Fruit fly (Drosophila melanogaster) whole organism, embryonic: Measurements from ENCODE around the gene CG14273.
A peak's percentile ranks its signal among the peaks of the same experiment; 100 is the strongest.

Experiments used
- Aef1 ChIP-seq: fragments of 200-800 bp; sonication (Bioruptor generic); IDR thresholded peaks from 3 replicates; pipeline ENCODE4 v1.3.6; 2022; ENCODE audit warnings: missing biosample characterization, missing genetic modification characterization
- B-H2 ChIP-seq: fragments of 200-800 bp; sonication (Bioruptor generic); optimal IDR thresholded peaks from 2 replicates; lab custom pipeline; 2018; ENCODE audit warnings: missing biosample characterization, mild to moderate bottlenecking, missing genetic modification characterization
- CG1024 ChIP-seq: fragments of 200-800 bp; sonication (Bioruptor generic); IDR thresholded peaks from 2 replicates; pipeline ENCODE4 v1.3.6; 2022; ENCODE audit warnings: missing biosample characterization, missing genetic modification characterization
- CG10431 ChIP-seq: fragments of 200-800 bp; sonication (Bioruptor generic); optimal IDR thresholded peaks from 3 replicates; lab custom pipeline; 2018; ENCODE audit warnings: missing biosample characterization, mild to moderate bottlenecking, missing genetic modification characterization
- CG10462 ChIP-seq: fragments of 200-800 bp; sonication (Bioruptor generic); optimal IDR thresholded peaks from 2 replicates; lab custom pipeline; 2016; ENCODE audit warnings: missing biosample characterization, missing genetic modification characterization
- CG10654 ChIP-seq: fragments of 200-800 bp; sonication (Bioruptor generic); optimal IDR thresholded peaks from 2 replicates; lab custom pipeline; 2016; ENCODE audit warnings: missing biosample characterization, missing genetic modification characterization
- CG11560 ChIP-seq: fragments of 200-800 bp; sonication (Bioruptor generic); IDR thresholded peaks from 3 replicates; pipeline ENCODE4 v1.3.6; 2022; ENCODE audit warnings: missing biosample characterization, missing genetic modification characterization
- CG12155 ChIP-seq: fragments of 200-800 bp; sonication (Bioruptor generic); optimal IDR thresholded peaks from 3 replicates; lab custom pipeline; 2016; ENCODE audit warnings: missing biosample characterization, missing genetic modification characterization
- CG12236 ChIP-seq: fragments of 200-800 bp; sonication (Bioruptor generic); optimal IDR thresholded peaks from 2 replicates; lab custom pipeline; 2016; ENCODE audit warnings: missing biosample characterization, missing genetic modification characterization
- CG1233 ChIP-seq: fragments of 200-800 bp; sonication (Bioruptor generic); optimal IDR thresholded peaks from 4 replicates; lab custom pipeline; 2018; ENCODE audit warnings: missing biosample characterization, mild to moderate bottlenecking, missing genetic modification characterization
- CG12769 ChIP-seq: fragments of 200-800 bp; sonication (Bioruptor generic); optimal IDR thresholded peaks from 2 replicates; lab custom pipeline; 2019; ENCODE audit warnings: missing biosample characterization, mild to moderate bottlenecking, missing genetic modification characterization, moderate library complexity
- CG13624 ChIP-seq: fragments of 200-800 bp; sonication (Bioruptor generic); optimal IDR thresholded peaks from 2 replicates; lab custom pipeline; 2016; ENCODE audit warnings: missing biosample characterization, missing genetic modification characterization
- CG13775 ChIP-seq: fragments of 200-800 bp; sonication (Bioruptor generic); optimal IDR thresholded peaks from 3 replicates; lab custom pipeline; 2017; ENCODE audit warnings: missing biosample characterization, mild to moderate bottlenecking, missing genetic modification characterization
- CG14050 ChIP-seq: fragments of 200-800 bp; sonication (Bioruptor generic); IDR thresholded peaks from 3 replicates; pipeline ENCODE4 v1.3.6; 2022; ENCODE audit warnings: missing biosample characterization, missing genetic modification characterization
- CG15479 ChIP-seq: fragments of 200-800 bp; sonication (Bioruptor generic); optimal IDR thresholded peaks from 3 replicates; lab custom pipeline; 2019; ENCODE audit warnings: missing biosample characterization, mild to moderate bottlenecking, missing genetic modification characterization, moderate library complexity
- CG18599 ChIP-seq: fragments of 200-800 bp; sonication (Bioruptor generic); optimal IDR thresholded peaks from 3 replicates; lab custom pipeline; 2017; ENCODE audit warnings: missing biosample characterization, missing genetic modification characterization, mild to moderate bottlenecking, moderate library complexity, missing genetic modification reagents
- CG2199 ChIP-seq: fragments of 200-800 bp; sonication (Bioruptor generic); IDR thresholded peaks from 3 replicates; pipeline ENCODE4 v1.3.6; 2022; ENCODE audit warnings: missing biosample characterization, missing genetic modification characterization
- CG2712 ChIP-seq: fragments of 200-800 bp; optimal IDR thresholded peaks from 3 replicates; lab custom pipeline; 2019; ENCODE audit warnings: missing biosample characterization, mild to moderate bottlenecking, missing genetic modification characterization, moderate library complexity
- CG30403 ChIP-seq: fragments of 200-800 bp; sonication (Bioruptor generic); optimal IDR thresholded peaks from 3 replicates; lab custom pipeline; 2016; ENCODE audit warnings: missing biosample characterization, missing genetic modification characterization
- CG3163 ChIP-seq: fragments of 200-800 bp; sonication (Bioruptor generic); optimal IDR thresholded peaks from 3 replicates; lab custom pipeline; 2016; ENCODE audit warnings: missing biosample characterization, missing genetic modification characterization
- CG3995 ChIP-seq: fragments of 200-800 bp; sonication (Bioruptor generic); optimal IDR thresholded peaks from 3 replicates; lab custom pipeline; 2016; ENCODE audit warnings: missing biosample characterization, missing genetic modification characterization
- CG5245 ChIP-seq: fragments of 200-800 bp; sonication (Bioruptor generic); optimal IDR thresholded peaks from 3 replicates; lab custom pipeline; 2016; ENCODE audit warnings: missing biosample characterization, missing genetic modification characterization
- CG7786 ChIP-seq: fragments of 200-800 bp; sonication (Bioruptor generic); optimal IDR thresholded peaks from 2 replicates; lab custom pipeline; 2016; ENCODE audit warnings: missing biosample characterization, missing genetic modification characterization
- CG7839 ChIP-seq: fragments of 200-800 bp; sonication (Bioruptor generic); optimal IDR thresholded peaks from 3 replicates; lab custom pipeline; 2018; ENCODE audit warnings: missing biosample characterization, mild to moderate bottlenecking, missing genetic modification characterization, moderate library complexity
- Doc3 ChIP-seq: fragments of 200-800 bp; sonication (Bioruptor generic); IDR thresholded peaks from 3 replicates; pipeline ENCODE4 v1.3.6; 2022; ENCODE audit warnings: missing biosample characterization, missing genetic modification characterization; ENCODE audit not compliant: partially characterized antibody
- E2f2 ChIP-seq: fragments of 200-800 bp; sonication (Bioruptor generic); IDR thresholded peaks from 2 replicates; pipeline ENCODE4 v1.3.6; 2022; ENCODE audit warnings: missing biosample characterization, missing genetic modification characterization
- Elba2 ChIP-seq: fragments of 200-800 bp; sonication (Bioruptor generic); optimal IDR thresholded peaks from 3 replicates; lab custom pipeline; 2016; ENCODE audit warnings: missing biosample characterization, missing genetic modification characterization
- MBD-R2 ChIP-seq: fragments of 200-800 bp; sonication (Bioruptor generic); IDR thresholded peaks from 2 replicates; pipeline ENCODE4 v1.3.6; 2022; ENCODE audit warnings: missing biosample characterization, missing genetic modification characterization
- NC2β ChIP-seq: fragments of 200-800 bp; sonication (Bioruptor generic); optimal IDR thresholded peaks from 2 replicates; lab custom pipeline; 2016; ENCODE audit warnings: missing biosample characterization, missing genetic modification characterization
- Ptx1 ChIP-seq: fragments of 200-800 bp; sonication (Bioruptor generic); IDR thresholded peaks from 2 replicates; pipeline ENCODE4 v1.3.6; 2022; ENCODE audit warnings: missing biosample characterization, missing genetic modification characterization
- Rfx ChIP-seq: fragments of 200-800 bp; sonication (Bioruptor generic); IDR thresholded peaks from 2 replicates; pipeline ENCODE4 v1.3.6; 2022; ENCODE audit warnings: missing biosample characterization, missing genetic modification characterization
- Scr ChIP-seq: fragments of 200-800 bp; sonication (Bioruptor generic); IDR thresholded peaks from 2 replicates; pipeline ENCODE4 v1.3.6; 2022; ENCODE audit warnings: missing biosample characterization, missing genetic modification characterization; ENCODE audit not compliant: partially characterized antibody
- Taf1 ChIP-seq: fragments of 200-800 bp; sonication (Bioruptor generic); IDR thresholded peaks from 2 replicates; pipeline ENCODE4 v1.3.6; 2022; ENCODE audit warnings: missing biosample characterization, missing genetic modification characterization
- Xrp1 ChIP-seq: fragments of 200-800 bp; sonication (Bioruptor generic); IDR thresholded peaks from 2 replicates; pipeline ENCODE4 v1.3.6; 2022; ENCODE audit warnings: missing biosample characterization, missing genetic modification characterization
- aop ChIP-seq: fragments of 200-800 bp; sonication (Bioruptor generic); IDR thresholded peaks from 2 replicates; pipeline ENCODE4 v1.3.6; 2022; ENCODE audit warnings: missing biosample characterization, missing genetic modification characterization
- caup ChIP-seq: fragments of 200-800 bp; sonication (Bioruptor generic); optimal IDR thresholded peaks from 3 replicates; lab custom pipeline; 2017; ENCODE audit warnings: missing biosample characterization, mild to moderate bottlenecking, missing genetic modification characterization, moderate library complexity; ENCODE audit not compliant: severe bottlenecking
- chinmo ChIP-seq: fragments of 200-800 bp; sonication (Bioruptor generic); IDR thresholded peaks from 4 replicates; pipeline ENCODE4 v1.3.6; 2022; ENCODE audit warnings: missing biosample characterization, missing genetic modification characterization; ENCODE audit not compliant: partially characterized antibody
- ci ChIP-seq: fragments of 200-800 bp; sonication (Bioruptor generic); IDR thresholded peaks from 3 replicates; pipeline ENCODE4 v1.3.6; 2022; ENCODE audit warnings: missing biosample characterization, missing genetic modification characterization
- dan ChIP-seq: fragments of 200-800 bp; sonication (Bioruptor generic); IDR thresholded peaks from 2 replicates; pipeline ENCODE4 v1.3.6; 2022; ENCODE audit warnings: missing biosample characterization, missing genetic modification characterization
- ewg ChIP-seq: fragments of 200-800 bp; sonication (Bioruptor generic); optimal IDR thresholded peaks from 3 replicates; lab custom pipeline; 2017; ENCODE audit warnings: mild to moderate bottlenecking, missing biosample characterization, missing genetic modification reagents, missing genetic modification characterization
- gro ChIP-seq: fragments of 200-800 bp; sonication (Bioruptor generic); optimal IDR thresholded peaks from 2 replicates; lab custom pipeline; 2016; ENCODE audit warnings: missing biosample characterization, missing genetic modification characterization
- jigr1 ChIP-seq: fragments of 200-800 bp; sonication (Bioruptor generic); IDR thresholded peaks from 3 replicates; pipeline ENCODE4 v1.3.6; 2022; ENCODE audit warnings: missing biosample characterization, missing genetic modification characterization
- knrl ChIP-seq: fragments of 200-800 bp; sonication (Bioruptor generic); IDR thresholded peaks from 3 replicates; pipeline ENCODE4 v1.3.6; 2022; ENCODE audit warnings: missing biosample characterization, missing genetic modification characterization; ENCODE audit not compliant: partially characterized antibody
- pan ChIP-seq, 4 experiments: fragments of >200 bp in 3 of 4; fragments of 200-800 bp in 1 of 4; sonication (Bioruptor generic) in 1 of 4; optimal IDR thresholded peaks in 3 of 4; IDR thresholded peaks in 1 of 4; 2 replicates each; pipeline versions ENCODE4 v1.3.6 to Lab custom; 2017 to 2022; ENCODE audit warnings: missing biosample characterization in 2 of 4, missing genetic modification characterization in 2 of 4, mixed read lengths in 1 of 4
- run ChIP-seq: fragments of 200-800 bp; sonication (Bioruptor generic); optimal IDR thresholded peaks from 3 replicates; lab custom pipeline; 2018; ENCODE audit warnings: missing biosample characterization, mild to moderate bottlenecking, missing genetic modification characterization
- sens-2 ChIP-seq: fragments of 200-800 bp; sonication (Bioruptor generic); IDR thresholded peaks from 2 replicates; pipeline ENCODE4 v1.3.6; 2022; ENCODE audit warnings: missing biosample characterization, missing genetic modification characterization
- usp ChIP-seq: fragments of >200 bp; optimal IDR thresholded peaks from 2 replicates; lab custom pipeline; 2017; ENCODE audit warnings: missing biosample characterization, missing genetic modification characterization
- z ChIP-seq: fragments of 200-800 bp; sonication (Bioruptor generic); IDR thresholded peaks from 3 replicates; pipeline ENCODE4 v1.3.6; 2022; ENCODE audit warnings: missing biosample characterization, missing genetic modification characterization
- zen2 ChIP-seq: fragments of 200-800 bp; sonication (Bioruptor generic); IDR thresholded peaks from 3 replicates; pipeline ENCODE4 v1.3.6; 2022; ENCODE audit warnings: missing biosample characterization, missing genetic modification characterization; ENCODE audit not compliant: partially characterized antibody
- zf30C ChIP-seq: fragments of 200-800 bp; sonication (Bioruptor generic); optimal IDR thresholded peaks from 3 replicates; lab custom pipeline; 2018; ENCODE audit warnings: missing biosample characterization, mild to moderate bottlenecking, missing genetic modification characterization

Gene CG14273

dm6 chr2L:8384108-8384601 is 41.7 kb downstream of the CG14273 start, which contains the start of the genes Dad1 and CG13384 (continued):
- TF ChIP-seq CG18599 (GFP tag; lab: Kevin White, UChicago) (peak; percentile 96), sens-2 (GFP tag; lab: Robert Waterston, UW) (no peak), CG2199 (GFP tag; lab: Robert Waterston, UW) (0 out of 3 replicates have a peak, but pooled peaks have one; percentile 62), CG13775 (GFP tag; lab: Kevin White, UChicago) (peak; percentile 93), jigr1 (GFP tag; lab: Robert Waterston, UW) (peak; percentile 73; the same call in 2 of the 3 replicates), Taf1 (GFP tag; lab: Robert Waterston, UW) (peak; percentile 83), CG13624 (GFP tag; lab: Kevin White, UChicago) (peak; percentile 44), CG7786 (GFP tag; lab: Kevin White, UChicago) (peak; percentile 59), pan (optimal IDR thresholded peaks at IDR 0.05; lab: Kevin White, UChicago) (no peak), pan (GFP tag; optimal IDR thresholded peaks at IDR 0.05 in 1 of 2, IDR thresholded peaks at IDR 0.05 in 1 of 2) (peak in 1 of 2 experiments; percentile 93), CG14050 (GFP tag; lab: Robert Waterston, UW) (peak; percentile 79), CG11560 (peak; percentile 82), gro (GFP tag; lab: Kevin White, UChicago) (peak; percentile 20), CG1233 (peak; percentile 91), Ptx1 (GFP tag; lab: Robert Waterston, UW) (peak; percentile 97), CG1024 (peak; percentile 60; the same call in 1 of the 2 replicates), chinmo (no peak), run (peak; percentile 83), CG10654 (GFP tag; lab: Kevin White, UChicago) (peak; percentile 80), CG7839 (peak; percentile 96), Doc3 (GFP tag; lab: Robert Waterston, UW) (peak; percentile 32; the same call in 1 of the 3 replicates), CG3163 (no peak), Rfx (GFP tag; lab: Robert Waterston, UW) (peak; percentile 95), z (no peak), Elba2 (GFP tag; lab: Kevin White, UChicago) (peak; percentile 69), CG5245 (peak; percentile 79), CG10462 (GFP tag; lab: Kevin White, UChicago) (peak; percentile 81), CG10431 (GFP tag; lab: Kevin White, UChicago) (peak; percentile 85), E2f2 (peak; percentile 71), ewg (peak; percentile 70), B-H2 (peak; percentile 96), Aef1 (GFP tag; lab: Robert Waterston, UW) (peak; percentile 74), CG12236 (no peak), CG30403 (GFP tag; lab: Kevin White, UChicago) (peak; percentile 96), CG12769 (peak; percentile 6), ci (0 out of 3 replicates have a peak, but pooled peaks have one; percentile 48), aop (GFP tag; lab: Robert Waterston, UW) (no peak), caup (peak; percentile 89), MBD-R2 (peak; percentile 65; the same call in 1 of the 2 replicates), zen2 (GFP tag; lab: Robert Waterston, UW) (no peak), Xrp1 (GFP tag; lab: Robert Waterston, UW) (peak; percentile 94), NC2β (GFP tag; lab: Kevin White, UChicago) (peak; percentile 28), Scr (peak; percentile 60), CG15479 (GFP tag; lab: Kevin White, UChicago) (peak; percentile 44), dan (GFP tag; lab: Robert Waterston, UW) (peak; percentile 63), knrl (GFP tag; lab: Robert Waterston, UW) (peak; percentile 62), CG2712 (peak; percentile 97), CG12155 (GFP tag; lab: Kevin White, UChicago) (peak; percentile 90), usp (GFP tag; lab: Kevin White, UChicago) (no peak), zf30C (peak; percentile 6), CG3995 (GFP tag; lab: Kevin White, UChicago) (peak; percentile 43)
